Worm (Caenorhabditis elegans) whole organism, young adult: ENCODE data around the gene crm-1.

Experiments
- B0019.2 ChIP-seq: fragments of 200-800 bp; sonication (Bioruptor generic); conservative IDR thresholded peaks from 2 replicates; pipeline ENCODE4 v1.3.6; 2022; ENCODE audit warnings: missing genetic modification reagents, missing genetic modification characterization, missing compliant biosample characterization
- F22D6.2 ChIP-seq: sonication (generic microtip); optimal IDR thresholded peaks from 2 replicates; lab custom pipeline; 2016; ENCODE audit warnings: mild to moderate bottlenecking, missing genetic modification characterization, missing compliant biosample characterization
- F37B4.10 ChIP-seq: fragments of 200-800 bp; sonication (Bioruptor generic); IDR thresholded peaks from 2 replicates; pipeline ENCODE4 v1.3.6; 2022; ENCODE audit warnings: missing genetic modification characterization, missing compliant biosample characterization
- F39B2.1 ChIP-seq: fragments of 200-800 bp; sonication (Bioruptor generic); IDR thresholded peaks from 2 replicates; pipeline ENCODE4 v1.3.6; 2022; ENCODE audit warnings: missing genetic modification reagents, missing genetic modification characterization, missing compliant biosample characterization
- F49E8.2 ChIP-seq: sonication (generic microtip); optimal IDR thresholded peaks from 3 replicates; lab custom pipeline; 2017; ENCODE audit warnings: missing genetic modification characterization, mild to moderate bottlenecking, missing compliant biosample characterization, antibody characterized with exemption, moderate library complexity; ENCODE audit not compliant: insufficient read depth
- F57A8.1 ChIP-seq: fragments of 200-800 bp; sonication (Bioruptor generic); optimal IDR thresholded peaks from 2 replicates; lab custom pipeline; 2018; ENCODE audit warnings: mild to moderate bottlenecking, missing genetic modification characterization, moderate library complexity, missing compliant biosample characterization
- F57C9.4 ChIP-seq: sonication (generic microtip); optimal IDR thresholded peaks from 2 replicates; lab custom pipeline; 2017; ENCODE audit warnings: mild to moderate bottlenecking, missing genetic modification characterization, missing compliant biosample characterization
- T07F8.4 ChIP-seq: sonication (generic microtip); optimal IDR thresholded peaks from 2 replicates; lab custom pipeline; 2016; ENCODE audit warnings: mild to moderate bottlenecking, missing genetic modification characterization, moderate library complexity, missing compliant biosample characterization
- T26A5.8 ChIP-seq: sonication (generic microtip); optimal IDR thresholded peaks from 2 replicates; lab custom pipeline; 2016; ENCODE audit warnings: missing genetic modification characterization, missing compliant biosample characterization
- Y53F4B.3 ChIP-seq: fragments of 200-800 bp; sonication (Bioruptor generic); IDR thresholded peaks from 2 replicates; pipeline ENCODE4 v1.3.6; 2022; ENCODE audit warnings: missing genetic modification reagents, missing genetic modification characterization, missing compliant biosample characterization
- Y56A3A.18 ChIP-seq: fragments of 200-800 bp; sonication (Bioruptor generic); IDR thresholded peaks from 2 replicates; pipeline ENCODE4 v1.3.6; 2022; ENCODE audit warnings: missing genetic modification reagents, missing genetic modification characterization, missing compliant biosample characterization
- Y67H2A.10 ChIP-seq: fragments of 200-800 bp; sonication (Bioruptor generic); conservative IDR thresholded peaks from 2 replicates; pipeline ENCODE4 v1.3.6; 2022; ENCODE audit warnings: missing genetic modification reagents, missing genetic modification characterization, missing compliant biosample characterization
- ama-1 ChIP-seq, 3 experiments: fragments of 150-350 bp in 1 of 3; sonication (generic microtip) in 2 of 3; optimal IDR thresholded peaks; 2 replicates each; lab custom pipeline; 2014 to 2018; ENCODE audit warnings: missing biosample characterization in 2 of 3, missing genetic modification characterization in 2 of 3, missing genetic modification reagents in 2 of 3
- bed-1 ChIP-seq: fragments of 200-800 bp; sonication (Bioruptor generic); IDR thresholded peaks from 2 replicates; pipeline ENCODE4 v1.3.6; 2022; ENCODE audit warnings: missing genetic modification reagents, missing genetic modification characterization, missing compliant biosample characterization
- bed-2 ChIP-seq: fragments of 200-800 bp; sonication (Bioruptor generic); IDR thresholded peaks from 2 replicates; pipeline ENCODE4 v1.3.6; 2022; ENCODE audit warnings: missing genetic modification reagents, missing genetic modification characterization, missing compliant biosample characterization
- cebp-2 ChIP-seq: fragments of 200-800 bp; sonication (Bioruptor generic); IDR thresholded peaks from 2 replicates; pipeline ENCODE4 v1.3.6; 2022; ENCODE audit warnings: missing genetic modification characterization, missing compliant biosample characterization
- ceh-58 ChIP-seq: fragments of 200-800 bp; sonication (Bioruptor generic); IDR thresholded peaks from 2 replicates; pipeline ENCODE4 v1.3.6; 2022; ENCODE audit warnings: missing genetic modification characterization, missing compliant biosample characterization
- ceh-91 ChIP-seq: fragments of 200-800 bp; sonication (Bioruptor generic); IDR thresholded peaks from 2 replicates; pipeline ENCODE4 v1.3.6; 2022; ENCODE audit warnings: missing genetic modification reagents, missing genetic modification characterization, missing compliant biosample characterization
- chd-7 ChIP-seq: sonication (generic microtip); optimal IDR thresholded peaks from 2 replicates; lab custom pipeline; 2016; ENCODE audit warnings: mild to moderate bottlenecking, missing genetic modification characterization, moderate library complexity, missing compliant biosample characterization
- dpl-1 ChIP-seq: fragments of 150-350 bp; optimal IDR thresholded peaks from 2 replicates; lab custom pipeline; 2014; ENCODE audit warnings: missing biosample characterization, missing genetic modification reagents, missing genetic modification characterization
- efl-1 ChIP-seq: fragments of 150-350 bp; optimal IDR thresholded peaks from 2 replicates; lab custom pipeline; 2014; ENCODE audit warnings: missing biosample characterization, missing genetic modification reagents, missing genetic modification characterization
- egrh-3 ChIP-seq: fragments of 200-800 bp; sonication (Bioruptor generic); IDR thresholded peaks from 2 replicates; pipeline ENCODE4 v1.3.6; 2022; ENCODE audit warnings: missing genetic modification reagents, missing genetic modification characterization, missing compliant biosample characterization
- ekl-4 ChIP-seq: fragments of 200-800 bp; sonication (Bioruptor generic); IDR thresholded peaks from 2 replicates; pipeline ENCODE4 v1.3.6; 2022; ENCODE audit warnings: missing genetic modification reagents, missing genetic modification characterization, missing compliant biosample characterization
- hmg-1.2 ChIP-seq: fragments of 200-800 bp; sonication (Bioruptor generic); IDR thresholded peaks from 2 replicates; pipeline ENCODE4 v1.3.6; 2022; ENCODE audit warnings: missing genetic modification reagents, missing genetic modification characterization, missing compliant biosample characterization
- hmg-20 ChIP-seq: fragments of 200-800 bp; sonication (Bioruptor generic); IDR thresholded peaks from 2 replicates; pipeline ENCODE4 v1.3.6; 2022; ENCODE audit warnings: missing genetic modification reagents, missing genetic modification characterization, missing compliant biosample characterization
- hrde-1 ChIP-seq: sonication (generic microtip); optimal IDR thresholded peaks from 2 replicates; lab custom pipeline; 2016; ENCODE audit warnings: missing genetic modification characterization, mild to moderate bottlenecking, missing compliant biosample characterization, moderate library complexity, missing genotype, missing genetic modification reagents, borderline replicate concordance
- lin-35 ChIP-seq, 3 experiments: fragments of 150-350 bp in 2 of 3; sonication (generic microtip) in 1 of 3; optimal IDR thresholded peaks; 2 replicates each; lab custom pipeline; 2014 to 2018; ENCODE audit warnings: missing biosample characterization in 3 of 3, missing genetic modification characterization in 3 of 3, missing genetic modification reagents in 3 of 3
- lin-40 ChIP-seq: sonication (generic microtip); optimal IDR thresholded peaks from 2 replicates; lab custom pipeline; 2016; ENCODE audit warnings: missing genetic modification characterization, mild to moderate bottlenecking, missing compliant biosample characterization, missing genotype, missing genetic modification reagents
- lir-1 ChIP-seq: fragments of 200-800 bp; sonication (Bioruptor generic); conservative IDR thresholded peaks from 2 replicates; pipeline ENCODE4 v1.3.6; 2022; ENCODE audit warnings: missing genetic modification reagents, missing genetic modification characterization, missing compliant biosample characterization
- lsl-1 ChIP-seq: fragments of 200-800 bp; sonication (Bioruptor generic); optimal IDR thresholded peaks from 2 replicates; lab custom pipeline; 2018; ENCODE audit warnings: mild to moderate bottlenecking, missing genetic modification characterization, moderate library complexity, missing compliant biosample characterization
- lsy-27 ChIP-seq: sonication (generic microtip); optimal IDR thresholded peaks from 2 replicates; lab custom pipeline; 2017; ENCODE audit warnings: missing genetic modification characterization, mild to moderate bottlenecking, missing compliant biosample characterization, antibody characterized with exemption, missing genotype, borderline replicate concordance; ENCODE audit not compliant: insufficient read depth
- madf-3 ChIP-seq: fragments of 200-800 bp; sonication (Bioruptor generic); IDR thresholded peaks from 2 replicates; pipeline ENCODE4 v1.3.6; 2022; ENCODE audit warnings: missing genetic modification reagents, missing genetic modification characterization, missing compliant biosample characterization
- madf-6 ChIP-seq: fragments of 200-800 bp; sonication (Bioruptor generic); IDR thresholded peaks from 2 replicates; pipeline ENCODE4 v1.3.6; 2022; ENCODE audit warnings: missing genetic modification reagents, missing genetic modification characterization, missing compliant biosample characterization
- mcd-1 ChIP-seq: fragments of 200-800 bp; sonication (Bioruptor generic); IDR thresholded peaks from 2 replicates; pipeline ENCODE4 v1.3.6; 2022; ENCODE audit warnings: missing genetic modification reagents, missing genetic modification characterization, missing compliant biosample characterization
- mes-4 ChIP-seq: sonication (generic microtip); optimal IDR thresholded peaks from 2 replicates; lab custom pipeline; 2016; ENCODE audit warnings: missing genotype, missing genetic modification characterization, missing compliant biosample characterization
- nfya-1 ChIP-seq: sonication (generic microtip); optimal IDR thresholded peaks from 2 replicates; lab custom pipeline; 2017; ENCODE audit warnings: antibody characterized with exemption, missing compliant biosample characterization, missing genetic modification characterization, borderline replicate concordance; ENCODE audit not compliant: insufficient read depth
- nhr-80 ChIP-seq: sonication (generic microtip); optimal IDR thresholded peaks from 2 replicates; lab custom pipeline; 2016; ENCODE audit warnings: missing genetic modification characterization, missing compliant biosample characterization
- nhr-90 ChIP-seq: sonication (generic microtip); optimal IDR thresholded peaks from 2 replicates; lab custom pipeline; 2016; ENCODE audit warnings: missing genotype, mild to moderate bottlenecking, missing genetic modification characterization, missing compliant biosample characterization
- rec-8 ChIP-seq, 2 experiments: sonication (generic microtip); optimal IDR thresholded peaks; 2 replicates each; lab custom pipeline; 2016; ENCODE audit warnings: mild to moderate bottlenecking in 2 of 2, missing genetic modification characterization in 2 of 2, missing genetic modification reagents in 2 of 2, missing genotype in 2 of 2, missing biosample characterization in 1 of 2, missing compliant biosample characterization in 1 of 2, moderate library complexity in 1 of 2
- snpc-4 ChIP-seq, 5 experiments: fragments of 150-350 bp in 1 of 5; sonication (generic microtip) in 4 of 5; optimal IDR thresholded peaks; 2 replicates each; lab custom pipeline; 2014 to 2018; ENCODE audit warnings: missing genetic modification characterization in 5 of 5, missing biosample characterization in 3 of 5, antibody characterized with exemption in 2 of 5, mild to moderate bottlenecking in 2 of 5, missing compliant biosample characterization in 2 of 5, missing genotype in 2 of 5, moderate library complexity in 2 of 5, missing genetic modification reagents in 1 of 5
- somi-1 ChIP-seq: fragments of 200-800 bp; sonication (Bioruptor generic); optimal IDR thresholded peaks from 2 replicates; lab custom pipeline; 2018; ENCODE audit warnings: mild to moderate bottlenecking, missing genetic modification characterization, missing compliant biosample characterization
- sptf-2 ChIP-seq: fragments of 200-800 bp; sonication (Bioruptor generic); optimal IDR thresholded peaks from 2 replicates; lab custom pipeline; 2018; ENCODE audit warnings: mild to moderate bottlenecking, missing genetic modification characterization, missing compliant biosample characterization
- tbp1 ChIP-seq: fragments of 200-800 bp; sonication (Bioruptor generic); optimal IDR thresholded peaks from 2 replicates; lab custom pipeline; 2018; ENCODE audit warnings: mild to moderate bottlenecking, missing genetic modification characterization, missing compliant biosample characterization
- unc-130 ChIP-seq: sonication (generic microtip); optimal IDR thresholded peaks from 2 replicates; lab custom pipeline; 2016; ENCODE audit warnings: missing genetic modification reagents, missing genetic modification characterization, missing compliant biosample characterization
- xnd-1 ChIP-seq: sonication (generic microtip); optimal IDR thresholded peaks from 2 replicates; lab custom pipeline; 2016; ENCODE audit warnings: missing genotype, missing genetic modification reagents, missing genetic modification characterization, missing compliant biosample characterization
- zim-3 ChIP-seq: sonication (generic microtip); optimal IDR thresholded peaks from 2 replicates; lab custom pipeline; 2017; ENCODE audit warnings: mild to moderate bottlenecking, missing genetic modification characterization, moderate library complexity, missing compliant biosample characterization
- ztf-6 ChIP-seq: fragments of 200-800 bp; sonication (Bioruptor generic); IDR thresholded peaks from 2 replicates; pipeline ENCODE4 v1.3.6; 2022; ENCODE audit warnings: missing genetic modification reagents, missing genetic modification characterization, missing compliant biosample characterization

Gene crm-1

DNA sequence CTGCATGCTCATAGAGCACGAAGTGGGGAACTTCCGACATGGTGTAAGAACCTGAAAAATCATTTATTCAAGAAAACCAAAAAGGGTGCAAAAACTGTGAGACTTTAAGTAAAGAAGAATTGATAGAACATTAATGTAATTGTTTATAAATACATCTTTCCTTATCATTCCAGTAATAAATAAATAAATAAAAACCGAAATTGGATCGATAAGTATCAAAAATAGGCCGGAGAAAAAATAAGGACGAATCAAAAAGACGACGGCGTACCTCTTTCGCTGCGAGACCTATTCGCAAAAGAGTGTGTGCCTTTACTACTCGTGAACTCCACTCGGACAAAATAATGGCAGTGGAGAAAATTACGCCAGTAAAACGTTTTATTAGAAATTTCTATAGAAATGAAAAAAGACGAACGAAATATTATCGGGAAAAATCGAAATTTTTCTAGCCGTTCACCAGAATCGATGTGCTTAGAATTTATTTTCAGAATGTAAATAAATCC lies 21.1 kb upstream of the crm-1 start, which contains the start of gene nol-56 (continued):
- TF ChIP-seq mes-4 (tag; lab: Kevin White, UChicago) (no peak), F57A8.1 (GFP tag; lab: Kevin White, UChicago) (no peak), madf-3 (peak; percentile 79), F49E8.2 (no peak), nhr-90 (tag; lab: Kevin White, UChicago) (no peak), F37B4.10 (GFP tag; lab: Robert Waterston, UW) (no peak), ama-1 (optimal IDR thresholded peaks at IDR 0.05; lab: Kevin White, UChicago) (no peak), ama-1 (GFP tag; optimal IDR thresholded peaks at IDR 0.05; lab: Kevin White, UChicago) (no peak), nhr-80 (tag; lab: Kevin White, UChicago) (peak; percentile 16), somi-1 (GFP tag; lab: Kevin White, UChicago) (no peak), zim-3 (tag; lab: Kevin White, UChicago) (no peak), cebp-2 (GFP tag; lab: Robert Waterston, UW) (no peak), xnd-1 (tag; lab: Kevin White, UChicago) (no peak), efl-1 (peak; percentile 49), Y53F4B.3 (GFP tag; lab: Robert Waterston, UW) (no peak), hmg-1.2 (GFP tag; lab: Robert Waterston, UW) (0 out of 2 replicates have a peak, but pooled peaks have one; percentile 10), T26A5.8 (tag; lab: Kevin White, UChicago) (no peak), tbp1 (GFP tag; lab: Kevin White, UChicago) (peak; percentile 47), Y67H2A.10 (GFP tag; lab: Robert Waterston, UW) (no peak), sptf-2 (GFP tag; lab: Kevin White, UChicago) (no peak), ztf-6 (GFP tag; lab: Robert Waterston, UW) (no peak), hrde-1 (tag; lab: Kevin White, UChicago) (peak; percentile 13), hmg-20 (GFP tag; lab: Robert Waterston, UW) (0 out of 2 replicates have a peak, but pooled peaks have one; percentile 25), unc-130 (GFP tag; lab: Kevin White, UChicago) (peak; percentile 49), F22D6.2 (tag; lab: Kevin White, UChicago) (no peak), lin-35 (GFP tag; optimal IDR thresholded peaks at IDR 0.05; lab: Kevin White, UChicago) (peak in 1 of 3 experiments; percentile 71), F39B2.1 (GFP tag; lab: Robert Waterston, UW) (no peak), chd-7 (tag; lab: Kevin White, UChicago) (no peak), bed-1 (GFP tag; lab: Robert Waterston, UW) (no peak), mcd-1 (GFP tag; lab: Robert Waterston, UW) (peak; percentile 78), lin-40 (peak; percentile 71), lsl-1 (peak; percentile 53), rec-8 (tag; optimal IDR thresholded peaks at IDR 0.05; lab: Kevin White, UChicago) (no peak), B0019.2 (no peak), ceh-91 (no peak), T07F8.4 (tag; lab: Kevin White, UChicago) (no peak), snpc-4 (GFP tag; optimal IDR thresholded peaks at IDR 0.05; lab: Kevin White, UChicago) (peak; percentile 17), snpc-4 (tag; optimal IDR thresholded peaks at IDR 0.05; lab: Kevin White, UChicago) (peak in 3 of 4 experiments; percentile 41 to 50 (median 48)), bed-2 (GFP tag; lab: Robert Waterston, UW) (peak; percentile 14; the same call in 1 of the 2 replicates), egrh-3 (GFP tag; lab: Robert Waterston, UW) (no peak), ekl-4 (GFP tag; lab: Robert Waterston, UW) (no peak), Y56A3A.18 (GFP tag; lab: Robert Waterston, UW) (no peak), nfya-1 (no peak), dpl-1 (peak; percentile 60), F57C9.4 (tag; lab: Kevin White, UChicago) (no peak), ceh-58 (no peak), madf-6 (GFP tag; lab: Robert Waterston, UW) (peak; percentile 51; the same call in 1 of the 2 replicates), lsy-27 (tag; lab: Kevin White, UChicago) (no peak), lir-1 (peak; percentile 33; the same call in 1 of the 2 replicates)
